Worm (Caenorhabditis elegans): ENCODE data around the gene F38H4.6.
"Not testable (repeated sequence)": the region's sequence is repeated elsewhere in the genome, so short reads cannot be mapped to it uniquely, and the experiment has no call there.

Gene F38H4.6

DNA sequence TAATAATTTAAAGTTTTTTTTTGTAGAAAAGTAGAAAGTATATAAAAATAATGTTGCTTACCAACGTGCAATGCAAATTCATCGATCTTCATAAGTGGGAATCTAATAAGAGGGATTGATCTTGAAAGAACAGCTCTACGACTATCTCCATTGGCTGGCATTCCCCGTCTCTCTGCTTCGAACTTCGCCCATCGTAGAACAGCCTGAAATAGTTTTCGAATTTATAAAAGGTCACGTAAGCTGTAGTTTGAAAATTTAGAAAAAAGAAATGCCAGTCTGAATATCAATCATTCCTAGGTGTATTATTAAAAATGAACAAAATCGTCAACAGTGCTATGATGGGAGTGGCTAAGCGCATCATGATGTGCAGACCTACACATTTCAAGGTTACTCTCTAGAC, 4.2 kb upstream of the F38H4.6 start, which contains the start of gene F38H4.5:
TSS of gene F38H4.5 (plus strand) at position 301 of the 400 bp plus-strand sequence.
- no peak for TF ChIP-seq tlp-1 (tag; optimal IDR thresholded peaks at IDR 0.05)
- TF ChIP-seq F16B12.6 (tag; optimal IDR thresholded peaks at IDR 0.05) = no peak
- TF ChIP-seq unc-130 (tag; optimal IDR thresholded peaks at IDR 0.05) = no peak
- no peak for TF ChIP-seq unc-62 (GFP tag; optimal IDR thresholded peaks at IDR 0.05)
- no peak for TF ChIP-seq lin-35 (GFP tag; optimal IDR thresholded peaks at IDR 0.05)
- no peak for TF ChIP-seq irx-1 (tag; optimal IDR thresholded peaks at IDR 0.05)
- TF ChIP-seq ceh-8 (GFP tag; optimal IDR thresholded peaks at IDR 0.05) = no peak
- TF ChIP-seq lin-15B (tag; optimal IDR thresholded peaks at IDR 0.05) = no peak
- no peak for TF ChIP-seq jun-1 (tag; optimal IDR thresholded peaks at IDR 0.05)

- no peak for TF ChIP-seq lin-39 (tag; optimal IDR thresholded peaks at IDR 0.05)
- peak; percentile 7 for TF ChIP-seq fkh-8 (tag; optimal IDR thresholded peaks at IDR 0.05)
These were observed 5.5 kb downstream of the F38H4.6 start, which contains the start of gene F38H4.3 for ce11 chrIV:11842121-11842520. Gene F38H4.3 (plus strand): TSS chrIV:11842421.

- no peak for TF ChIP-seq sox-4 (tag; optimal IDR thresholded peaks at IDR 0.05)
- TF ChIP-seq zip-4 (GFP tag; optimal IDR thresholded peaks at IDR 0.05) = no peak
- TF ChIP-seq ama-1 (optimal IDR thresholded peaks at IDR 0.05) = no peak
- no peak for TF ChIP-seq sup-37 (GFP tag; optimal IDR thresholded peaks at IDR 0.05)
- TF ChIP-seq ceh-8 (GFP tag; optimal IDR thresholded peaks at IDR 0.05) = no peak
- TF ChIP-seq aly-2 (tag; optimal IDR thresholded peaks at IDR 0.05) = no peak
- no peak for TF ChIP-seq mab-9 (GFP tag; IDR thresholded peaks at IDR 0.05)
These were observed 9.0 kb downstream of the F38H4.6 start, which contains the start of gene fbxb-3 for ce11 chrIV:11838657-11839056. Gene fbxb-3 (plus strand): TSS chrIV:11838957.

ce11 chrIV:11833456-11833855, 14.2 kb downstream of the F38H4.6 start, which contains the start of gene M117.4:
Gene M117.4 (minus strand): TSS chrIV:11833556.
- TF ChIP-seq swsn-7 (tag; optimal IDR thresholded peaks at IDR 0.05) (no peak), unc-30 (tag; optimal IDR thresholded peaks at IDR 0.05) (no peak), fkh-8 (tag; optimal IDR thresholded peaks at IDR 0.05) (no peak), lin-13 (GFP tag; optimal IDR thresholded peaks at IDR 0.05) (no peak), Y116A8C.19 (tag; optimal IDR thresholded peaks at IDR 0.05; ENCODE audit: borderline replicate concordance) (no peak), unc-86 (tag; optimal IDR thresholded peaks at IDR 0.05) (no peak), snpc-4 (tag; optimal IDR thresholded peaks at IDR 0.05) (no peak), zip-4 (GFP tag; optimal IDR thresholded peaks at IDR 0.05) (no peak), hlh-4 (tag; optimal IDR thresholded peaks at IDR 0.05) (no peak), ceh-88 (GFP tag; IDR thresholded peaks at IDR 0.05) (no peak), ztf-4 (tag; optimal IDR thresholded peaks at IDR 0.05) (no peak), snu-23 (GFP tag; optimal IDR thresholded peaks at IDR 0.05) (no peak), fkh-4 (tag; optimal IDR thresholded peaks at IDR 0.05; ENCODE audit: borderline replicate concordance) (no peak), unc-98 (GFP tag; IDR thresholded peaks at IDR 0.05) (no peak), nhr-85 (tag) (no peak), blmp-1 (tag; optimal IDR thresholded peaks at IDR 0.05) (no peak), mep-1 (tag; optimal IDR thresholded peaks at IDR 0.05) (no peak), elt-3 (tag; optimal IDR thresholded peaks at IDR 0.05) (no peak)

- TF ChIP-seq sptf-1 (tag; optimal IDR thresholded peaks at IDR 0.05); nhr-11 (tag; optimal IDR thresholded peaks at IDR 0.05); ceh-63 (GFP tag; optimal IDR thresholded peaks at IDR 0.05): not testable (repeated sequence)
These were observed 19.7 kb downstream of the F38H4.6 start, which contains the start of gene M117.6 for ce11 chrIV:11828012-11828411. Gene M117.6 (minus strand): TSS chrIV:11828112.
